Comparison of ENCODE assay signal across 5 fruit fly cellular contexts in the genomic region with DNA sequence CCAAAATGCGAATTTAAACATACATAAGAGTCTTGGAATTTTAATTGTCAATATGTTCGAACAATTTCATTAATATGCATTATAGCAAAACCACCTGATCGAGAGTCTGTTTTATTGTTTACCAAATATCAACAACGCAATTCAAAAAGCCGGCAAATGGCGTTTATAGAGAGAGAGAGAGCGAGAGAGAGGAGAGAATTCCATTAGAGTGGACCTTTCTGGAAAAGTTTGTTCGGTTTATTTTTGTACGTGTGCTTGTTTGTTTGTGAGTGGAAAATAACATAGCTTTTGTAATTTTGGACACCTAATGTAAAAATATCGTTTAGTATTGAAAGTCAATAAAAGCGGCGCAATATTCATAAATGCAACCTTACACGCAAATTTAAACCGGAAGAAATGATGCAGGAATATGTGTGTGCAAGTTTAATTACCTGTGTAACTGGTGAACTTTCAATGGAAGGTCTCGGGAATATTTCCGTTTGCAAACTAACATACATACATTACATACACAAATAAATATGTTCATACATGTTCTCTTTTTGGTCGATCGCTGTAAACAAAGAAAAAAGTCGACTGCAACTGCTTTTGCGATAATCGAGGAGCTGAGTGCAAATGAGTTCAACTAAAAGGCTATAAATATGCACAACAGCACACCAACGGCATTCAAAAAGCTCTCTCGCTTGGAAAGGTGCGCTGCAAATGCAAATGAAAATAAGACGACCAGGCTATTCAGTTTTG.
TF ChIP-seq lines count a peak whose summit lies in the region.

A gene (minus strand): TSS at position 588 of the 738 bp plus-strand sequence.

TF ChIP-seq in whole organism, adult, 20 proteins besides CTCF, POLR2A, EP300 and RAD21 (continued from another document):
- TF ChIP-seq CG5204 (GFP tag; optimal IDR thresholded peaks at IDR 0.05; lab: Kevin White, UChicago) = peak; percentile 79
- peak; percentile 96 for TF ChIP-seq CG7101 (tag; optimal IDR thresholded peaks at IDR 0.05; lab: Kevin White, UChicago)
- TF ChIP-seq Hr96 (GFP tag; optimal IDR thresholded peaks at IDR 0.05; lab: Kevin White, UChicago) = peak; percentile 61
- peak; percentile 93 for TF ChIP-seq bab1 (GFP tag; optimal IDR thresholded peaks at IDR 0.05; lab: Kevin White, UChicago)

TF ChIP-seq in whole organism, embryonic, 481 proteins besides CTCF, POLR2A, EP300 and RAD21 (continued from another document and continues in another):
- peak; percentile 57 for TF ChIP-seq CG8359 (GFP tag; optimal IDR thresholded peaks at IDR 0.05; lab: Kevin White, UChicago; ENCODE audit: borderline replicate concordance)
- peak; percentile 58 for TF ChIP-seq psq (GFP tag; optimal IDR thresholded peaks at IDR 0.05; lab: Kevin White, UChicago)
- no peak for TF ChIP-seq sc (optimal IDR thresholded peaks at IDR 0.05; lab: Kevin White, UChicago)
- TF ChIP-seq sc (GFP tag; optimal IDR thresholded peaks at IDR 0.05; lab: Kevin White, UChicago) = peak; percentile 79
- peak; percentile 84 for TF ChIP-seq schlank (tag; optimal IDR thresholded peaks at IDR 0.05; lab: Kevin White, UChicago)
- peak; percentile 67; the same call in 1 of the 2 replicates for TF ChIP-seq ranshi (GFP tag; IDR thresholded peaks at IDR 0.05; lab: Robert Waterston, UW)
- TF ChIP-seq sim (GFP tag; IDR thresholded peaks at IDR 0.05; lab: Robert Waterston, UW) = peak; percentile 75
- TF ChIP-seq run (tag; optimal IDR thresholded peaks at IDR 0.05; lab: Kevin White, UChicago) = peak; percentile 88
- no peak for TF ChIP-seq Oaz (GFP tag; IDR thresholded peaks at IDR 0.05; lab: Robert Waterston, UW)
- TF ChIP-seq Myb (GFP tag; optimal IDR thresholded peaks at IDR 0.05; lab: Kevin White, UChicago) = peak; percentile 60
- TF ChIP-seq CG17802 (tag; optimal IDR thresholded peaks at IDR 0.05; lab: Kevin White, UChicago) = peak; percentile 24
- peak; percentile 98 for TF ChIP-seq Asciz (GFP tag; optimal IDR thresholded peaks at IDR 0.05; lab: Kevin White, UChicago)
- TF ChIP-seq CG13775 (GFP tag; optimal IDR thresholded peaks at IDR 0.05; lab: Kevin White, UChicago) = peak; percentile 32
- TF ChIP-seq gem (tag; optimal IDR thresholded peaks at IDR 0.05; lab: Kevin White, UChicago) = peak; percentile 81
- 0 out of 2 replicates have a peak, but pooled peaks have one; percentile 17 for TF ChIP-seq unc-4 (GFP tag; IDR thresholded peaks at IDR 0.05; lab: Robert Waterston, UW; ENCODE audit: partially characterized antibody)
- TF ChIP-seq gcm (GFP tag; optimal IDR thresholded peaks at IDR 0.05; lab: Kevin White, UChicago) = peak; percentile 91
- peak; percentile 56 for TF ChIP-seq CG9817 (tag; optimal IDR thresholded peaks at IDR 0.05; lab: Kevin White, UChicago)
- TF ChIP-seq pros (GFP tag; optimal IDR thresholded peaks at IDR 0.05; lab: Kevin White, UChicago) = no peak
- no peak for TF ChIP-seq CG6791 (GFP tag; IDR thresholded peaks at IDR 0.05; lab: Robert Waterston, UW; ENCODE audit: partially characterized antibody)
- TF ChIP-seq Hey (tag; optimal IDR thresholded peaks at IDR 0.05; lab: Kevin White, UChicago) = peak; percentile 86
- TF ChIP-seq CG7271 (tag; optimal IDR thresholded peaks at IDR 0.05; lab: Kevin White, UChicago) = peak; percentile 18
- peak; percentile 92 for TF ChIP-seq MTF-1 (GFP tag; optimal IDR thresholded peaks at IDR 0.05; lab: Kevin White, UChicago; ENCODE audit: borderline replicate concordance)
- TF ChIP-seq hkb (optimal IDR thresholded peaks at IDR 0.05; lab: Kevin White, UChicago) = no peak
- peak; percentile 82 for TF ChIP-seq hkb (GFP tag; IDR thresholded peaks at IDR 0.05; lab: Robert Waterston, UW)
- peak; percentile 90 for TF ChIP-seq caup (GFP tag; optimal IDR thresholded peaks at IDR 0.05; lab: Kevin White, UChicago; ENCODE audit: severe bottlenecking)
- peak; percentile 70 for TF ChIP-seq CoRest (tag; optimal IDR thresholded peaks at IDR 0.05; lab: Kevin White, UChicago)
- TF ChIP-seq CG4820 (GFP tag; optimal IDR thresholded peaks at IDR 0.05; lab: Kevin White, UChicago) = peak; percentile 60
- TF ChIP-seq CG11247 (GFP tag; IDR thresholded peaks at IDR 0.05; lab: Robert Waterston, UW) = peak; percentile 30; the same call in 1 of the 2 replicates

TF ChIP-seq in whole organism, prepupa, 60 proteins besides CTCF, POLR2A, EP300 and RAD21 (continued from another document and continues in another):
- TF ChIP-seq CG8319 (GFP tag; optimal IDR thresholded peaks at IDR 0.05; lab: Kevin White, UChicago) = peak; percentile 64
- peak; percentile 79 for TF ChIP-seq Hr4 (GFP tag; optimal IDR thresholded peaks at IDR 0.05; lab: Kevin White, UChicago)
- peak; percentile 52 for TF ChIP-seq CG3032 (tag; optimal IDR thresholded peaks at IDR 0.05; lab: Kevin White, UChicago)
- TF ChIP-seq spab (GFP tag; optimal IDR thresholded peaks at IDR 0.05; lab: Kevin White, UChicago) = peak; percentile 60
- peak; percentile 47 for TF ChIP-seq dsx (GFP tag; optimal IDR thresholded peaks at IDR 0.05; lab: Kevin White, UChicago; ENCODE audit: poor library complexity, severe bottlenecking)
- peak; percentile 26 for TF ChIP-seq Blimp-1 (GFP tag; optimal IDR thresholded peaks at IDR 0.05; lab: Kevin White, UChicago)
- TF ChIP-seq CG11294 (GFP tag; IDR thresholded peaks at IDR 0.05; lab: Robert Waterston, UW) = peak; percentile 70
- TF ChIP-seq Sox102F (GFP tag; optimal IDR thresholded peaks at IDR 0.05; lab: Kevin White, UChicago) = peak; percentile 88
- TF ChIP-seq pdm3 (GFP tag; optimal IDR thresholded peaks at IDR 0.05; lab: Kevin White, UChicago) = no peak
- peak; percentile 77 for TF ChIP-seq CG6163 (GFP tag; IDR thresholded peaks at IDR 0.05; lab: Robert Waterston, UW)
- TF ChIP-seq CG9139 (GFP tag; optimal IDR thresholded peaks at IDR 0.05; lab: Kevin White, UChicago) = peak; percentile 46
- peak; percentile 79 for TF ChIP-seq CG6854 (GFP tag; optimal IDR thresholded peaks at IDR 0.05; lab: Kevin White, UChicago)
- peak; percentile 92 for TF ChIP-seq svp (GFP tag; lab: Kevin White, UChicago)
- no peak for TF ChIP-seq Smox (GFP tag; optimal IDR thresholded peaks at IDR 0.05; lab: Kevin White, UChicago)
- TF ChIP-seq vri (GFP tag; optimal IDR thresholded peaks at IDR 0.05; lab: Kevin White, UChicago) = peak; percentile 86
- TF ChIP-seq CG11902 (GFP tag; optimal IDR thresholded peaks at IDR 0.05; lab: Kevin White, UChicago) = no peak
- TF ChIP-seq CG15336 (GFP tag; IDR thresholded peaks at IDR 0.05; lab: Robert Waterston, UW) = peak; percentile 93
- TF ChIP-seq CG3919 (GFP tag; optimal IDR thresholded peaks at IDR 0.05; lab: Kevin White, UChicago) = no peak
- peak; percentile 70 for TF ChIP-seq Hr39 (GFP tag; optimal IDR thresholded peaks at IDR 0.05; lab: Kevin White, UChicago)
- TF ChIP-seq CG6808 (GFP tag; optimal IDR thresholded peaks at IDR 0.05; lab: Kevin White, UChicago) = peak; percentile 73
- TF ChIP-seq CG6792 (GFP tag; optimal IDR thresholded peaks at IDR 0.05; lab: Kevin White, UChicago) = peak; percentile 92
- peak; percentile 37 for TF ChIP-seq Sox15 (GFP tag; optimal IDR thresholded peaks at IDR 0.05; lab: Kevin White, UChicago)
- peak; percentile 86 for TF ChIP-seq Met (GFP tag; optimal IDR thresholded peaks at IDR 0.05; lab: Kevin White, UChicago)
- TF ChIP-seq topi (GFP tag; optimal IDR thresholded peaks at IDR 0.05; lab: Kevin White, UChicago) = peak; percentile 79
- TF ChIP-seq net (GFP tag; optimal IDR thresholded peaks at IDR 0.05; lab: Kevin White, UChicago) = peak; percentile 86
- peak; percentile 67 to 83 for TF ChIP-seq ss (GFP tag; optimal IDR thresholded peaks at IDR 0.05; lab: Kevin White, UChicago)
- peak; percentile 83 for TF ChIP-seq Eip75B (GFP tag; optimal IDR thresholded peaks at IDR 0.05; lab: Kevin White, UChicago)
- TF ChIP-seq Lpt (GFP tag; optimal IDR thresholded peaks at IDR 0.05; lab: Kevin White, UChicago) = peak; percentile 78
- no peak for TF ChIP-seq Hr38 (GFP tag; optimal IDR thresholded peaks at IDR 0.05; lab: Kevin White, UChicago)
- peak; percentile 83 for TF ChIP-seq CG7368 (GFP tag; optimal IDR thresholded peaks at IDR 0.05; lab: Kevin White, UChicago)

TF ChIP-seq in whole organism, pupa, 21 proteins besides CTCF, POLR2A, EP300 and RAD21 (continued from another document):
- no peak for TF ChIP-seq CG14655 (GFP tag; optimal IDR thresholded peaks at IDR 0.05; lab: Kevin White, UChicago)
- peak; percentile 82 for TF ChIP-seq Pif1B (GFP tag; optimal IDR thresholded peaks at IDR 0.05; lab: Kevin White, UChicago)
- peak; percentile 69 for TF ChIP-seq CG34367 (tag; optimal IDR thresholded peaks at IDR 0.05; lab: Kevin White, UChicago)

TF ChIP-seq in whole organism, wandering third instar larva, 38 proteins besides CTCF, POLR2A, EP300 and RAD21 (continued from another document):
- TF ChIP-seq lola (GFP tag; optimal IDR thresholded peaks at IDR 0.05; lab: Kevin White, UChicago) = no peak
- peak; percentile 60 for TF ChIP-seq psq (GFP tag; optimal IDR thresholded peaks at IDR 0.05; lab: Kevin White, UChicago)
- TF ChIP-seq sage (GFP tag; optimal IDR thresholded peaks at IDR 0.05; lab: Kevin White, UChicago) = peak; percentile 67
- TF ChIP-seq OdsH (GFP tag; optimal IDR thresholded peaks at IDR 0.05; lab: Kevin White, UChicago) = peak; percentile 90
- TF ChIP-seq Abd-B (GFP tag; optimal IDR thresholded peaks at IDR 0.05; lab: Kevin White, UChicago) = no peak
- peak; percentile 84 for TF ChIP-seq fru (GFP tag; optimal IDR thresholded peaks at IDR 0.05; lab: Kevin White, UChicago)
- TF ChIP-seq HLH106 (tag; optimal IDR thresholded peaks at IDR 0.05; lab: Kevin White, UChicago) = peak; percentile 69
- TF ChIP-seq CG9705 (GFP tag; optimal IDR thresholded peaks at IDR 0.05; lab: Kevin White, UChicago) = peak; percentile 54
- TF ChIP-seq CG32264 (GFP tag; optimal IDR thresholded peaks at IDR 0.05; lab: Kevin White, UChicago) = peak; percentile 72
- no peak for TF ChIP-seq Hr78 (GFP tag; optimal IDR thresholded peaks at IDR 0.05; lab: Kevin White, UChicago)
- TF ChIP-seq rgr (GFP tag; optimal IDR thresholded peaks at IDR 0.05; lab: Kevin White, UChicago) = peak; percentile 92
- peak; percentile 84 for TF ChIP-seq br (GFP tag; optimal IDR thresholded peaks at IDR 0.05; lab: Kevin White, UChicago)
- TF ChIP-seq Dfd (GFP tag; optimal IDR thresholded peaks at IDR 0.05; lab: Kevin White, UChicago) = no peak
- peak; percentile 66 to 84 for TF ChIP-seq foxo (GFP tag; optimal IDR thresholded peaks at IDR 0.05; lab: Kevin White, UChicago)
- peak; percentile 33 for TF ChIP-seq Mio (GFP tag; optimal IDR thresholded peaks at IDR 0.05; lab: Kevin White, UChicago)
- TF ChIP-seq Rel (GFP tag; optimal IDR thresholded peaks at IDR 0.05; lab: Kevin White, UChicago) = peak; percentile 33
- TF ChIP-seq Rel (tag; optimal IDR thresholded peaks at IDR 0.05; lab: Kevin White, UChicago) = peak; percentile 73
- no peak for TF ChIP-seq usp (GFP tag; optimal IDR thresholded peaks at IDR 0.05; lab: Kevin White, UChicago)
- no peak for TF ChIP-seq Myc (optimal IDR thresholded peaks at IDR 0.05; lab: Kevin White, UChicago)
- peak; percentile 74 for TF ChIP-seq Jra (GFP tag; optimal IDR thresholded peaks at IDR 0.05; lab: Kevin White, UChicago)
- peak; percentile 91 for TF ChIP-seq h (GFP tag; optimal IDR thresholded peaks at IDR 0.05; lab: Kevin White, UChicago)
TF ChIP-seq in whole organism, wandering third instar larva: peak in this region for 26.
